Worm (Caenorhabditis elegans): ENCODE measurements around the gene Y47D3A.1.

The Y47D3A.1 gene

ce11 chrIII:11157916-11158315 lies 16.3 kb upstream of the Y47D3A.1 start:
- TF ChIP-seq egl-27 (tag; optimal IDR thresholded peaks at IDR 0.05) = no peak
- TF ChIP-seq lin-15B (tag; optimal IDR thresholded peaks at IDR 0.05) = no peak
- no peak for TF ChIP-seq fkh-8 (tag; optimal IDR thresholded peaks at IDR 0.05)

ce11 chrIII:11157099-11157498 lies 15.5 kb upstream of the Y47D3A.1 start, which contains the start of gene Y47D3A.31:
Gene Y47D3A.31 (minus strand): TSS chrIII:11157199.
- no peak for TF ChIP-seq nhr-19 (GFP tag; conservative IDR thresholded peaks at IDR 0.05)
- TF ChIP-seq ceh-82 (tag; optimal IDR thresholded peaks at IDR 0.05) = no peak
- no peak for TF ChIP-seq unc-98 (GFP tag; IDR thresholded peaks at IDR 0.05)
- TF ChIP-seq pax-3 (tag; optimal IDR thresholded peaks at IDR 0.05) = no peak
- no peak for TF ChIP-seq mep-1 (tag; optimal IDR thresholded peaks at IDR 0.05)
- no peak for TF ChIP-seq ztf-4 (tag; optimal IDR thresholded peaks at IDR 0.05)

- TF ChIP-seq ceh-90 (tag; optimal IDR thresholded peaks at IDR 0.05) (no peak), fos-1 (tag; optimal IDR thresholded peaks at IDR 0.05) (no peak), aha-1 (tag; optimal IDR thresholded peaks at IDR 0.05) (no peak), dpl-1 (GFP tag; optimal IDR thresholded peaks at IDR 0.05) (no peak), isw-1 (GFP tag; IDR thresholded peaks at IDR 0.05) (no peak), unc-62 (GFP tag; optimal IDR thresholded peaks at IDR 0.05) (no peak), tlp-1 (tag; optimal IDR thresholded peaks at IDR 0.05) (no peak), pax-3 (tag; optimal IDR thresholded peaks at IDR 0.05) (no peak), sox-4 (tag; optimal IDR thresholded peaks at IDR 0.05) (no peak), fkh-8 (tag; optimal IDR thresholded peaks at IDR 0.05) (no peak), ama-1 (optimal IDR thresholded peaks at IDR 0.05) (no peak), nhr-76 (tag; optimal IDR thresholded peaks at IDR 0.05) (no peak), snu-23 (GFP tag; optimal IDR thresholded peaks at IDR 0.05) (no peak), ces-1 (GFP tag; optimal IDR thresholded peaks at IDR 0.05) (no peak)
These were observed 12.9 kb upstream of the Y47D3A.1 start, which contains the start of gene cku-70 for ce11 chrIII:11154527-11154926. Gene cku-70 (plus strand): TSS chrIII:11154827.

ce11 chrIII:11149254-11149876 lies 7.7 kb upstream of the Y47D3A.1 start:
- TF ChIP-seq unc-62 (GFP tag; optimal IDR thresholded peaks at IDR 0.05) (no peak), skn-1 (tag; optimal IDR thresholded peaks at IDR 0.05) (peak; percentile 60), efl-1 (optimal IDR thresholded peaks at IDR 0.05) (peak in 1 of 2 experiments; percentile 4), efl-1 (GFP tag; optimal IDR thresholded peaks at IDR 0.05 in 1 of 2) (peak in 1 of 2 experiments; percentile 12), ceh-82 (tag; optimal IDR thresholded peaks at IDR 0.05) (no peak), lir-3 (tag; optimal IDR thresholded peaks at IDR 0.05; ENCODE audit: poor library complexity) (no peak), dpl-1 (GFP tag; optimal IDR thresholded peaks at IDR 0.05) (peak in 1 of 3 experiments; percentile 12), ztf-11 (tag; optimal IDR thresholded peaks at IDR 0.05) (no peak), aly-2 (tag; optimal IDR thresholded peaks at IDR 0.05) (no peak), alr-1 (tag; optimal IDR thresholded peaks at IDR 0.05; ENCODE audit: borderline replicate concordance) (no peak), hpl-2 (GFP tag; optimal IDR thresholded peaks at IDR 0.05) (no peak), hlh-4 (tag; optimal IDR thresholded peaks at IDR 0.05) (no peak), nhr-85 (tag) (no peak), dsc-1 (tag; optimal IDR thresholded peaks at IDR 0.05) (no peak), ceh-8 (GFP tag; optimal IDR thresholded peaks at IDR 0.05) (no peak), unc-30 (tag; optimal IDR thresholded peaks at IDR 0.05) (no peak), sox-4 (tag; optimal IDR thresholded peaks at IDR 0.05) (no peak), F16B12.6 (tag; optimal IDR thresholded peaks at IDR 0.05) (no peak)

- TF ChIP-seq ces-1 (GFP tag; optimal IDR thresholded peaks at IDR 0.05) = no peak
- no peak for TF ChIP-seq ceh-8 (GFP tag; optimal IDR thresholded peaks at IDR 0.05)
- TF ChIP-seq mab-9 (GFP tag; IDR thresholded peaks at IDR 0.05) = no peak
- no peak for TF ChIP-seq nhr-76 (tag; optimal IDR thresholded peaks at IDR 0.05)
- TF ChIP-seq tbx-2 (tag; optimal IDR thresholded peaks at IDR 0.05) = no peak
- no peak for TF ChIP-seq egl-27 (tag; optimal IDR thresholded peaks at IDR 0.05)
- TF ChIP-seq C34B4.2 (tag; optimal IDR thresholded peaks at IDR 0.05) = no peak
- TF ChIP-seq lin-39 (tag; optimal IDR thresholded peaks at IDR 0.05) = no peak
- TF ChIP-seq blmp-1 (tag; optimal IDR thresholded peaks at IDR 0.05) = no peak
- TF ChIP-seq nhr-77 (tag; optimal IDR thresholded peaks at IDR 0.05) = no peak
- TF ChIP-seq jun-1 (tag; optimal IDR thresholded peaks at IDR 0.05) = no peak
- TF ChIP-seq xbp-1 (tag; optimal IDR thresholded peaks at IDR 0.05) = no peak
These were observed 1.3 kb upstream of the Y47D3A.1 start for ce11 chrIII:11142908-11143307.

Measured in whole organism, L1 larva.